Worm (Caenorhabditis elegans): ENCODE measurements around the gene hsd-3.

Gene hsd-3

ce11 chrX:5024300-5024699 lies 15.2 kb downstream of the hsd-3 start, which contains the start of gene ZC449.1:
ZC449.1 (plus strand) TSS chrX:5024420.
- no peak for TF ChIP-seq ceh-39 (tag; optimal IDR thresholded peaks at IDR 0.05)
- peak; percentile 51 for TF ChIP-seq ham-2 (GFP tag; optimal IDR thresholded peaks at IDR 0.05)

DNA sequence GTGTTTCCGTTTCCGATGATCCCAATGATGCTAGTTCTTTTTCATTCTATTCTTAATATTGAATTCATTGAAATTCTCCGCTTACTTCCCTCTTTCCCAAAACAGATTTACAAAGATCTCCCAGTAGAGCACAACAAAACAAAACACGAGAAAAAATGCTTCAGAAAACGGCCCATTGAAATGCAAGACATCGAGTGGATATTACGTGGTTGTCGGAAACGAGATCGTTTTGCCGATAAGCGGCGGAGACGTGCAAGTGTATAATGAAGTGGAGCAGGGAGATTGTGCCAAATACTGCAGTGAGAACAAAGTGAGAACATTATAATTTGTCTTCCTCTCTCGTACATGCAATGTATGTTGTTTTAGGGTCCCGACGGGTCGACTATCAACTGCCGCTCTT lies 17.4 kb downstream of the hsd-3 start:
- TF ChIP-seq nhr-237 (tag; optimal IDR thresholded peaks at IDR 0.05) (no peak), tbx-8 (GFP tag; optimal IDR thresholded peaks at IDR 0.05) (no peak), lin-13 (tag; optimal IDR thresholded peaks at IDR 0.05) (no peak), sptf-1 (tag; optimal IDR thresholded peaks at IDR 0.05) (no peak), elt-3 (tag; optimal IDR thresholded peaks at IDR 0.05) (no peak), blmp-1 (tag; optimal IDR thresholded peaks at IDR 0.05) (no peak), flh-1 (GFP tag; optimal IDR thresholded peaks at IDR 0.05) (no peak), hlh-1 (tag; optimal IDR thresholded peaks at IDR 0.05) (no peak), ceh-39 (tag; optimal IDR thresholded peaks at IDR 0.05) (no peak), ztf-11 (tag; optimal IDR thresholded peaks at IDR 0.05) (no peak), unc-120 (tag; optimal IDR thresholded peaks at IDR 0.05; ENCODE audit: poor library complexity, severe bottlenecking) (no peak), elt-1 (tag; optimal IDR thresholded peaks at IDR 0.05; ENCODE audit: borderline replicate concordance, insufficient read depth) (no peak), ham-2 (GFP tag; optimal IDR thresholded peaks at IDR 0.05) (no peak), nhr-12 (tag; optimal IDR thresholded peaks at IDR 0.05) (no peak), snpc-4 (tag; optimal IDR thresholded peaks at IDR 0.05) (no peak), ceh-83 (GFP tag; optimal IDR thresholded peaks at IDR 0.05) (no peak), ces-1 (GFP tag; optimal IDR thresholded peaks at IDR 0.05) (no peak), pha-4 (tag; optimal IDR thresholded peaks at IDR 0.05) (no peak), lin-32 (GFP tag; optimal IDR thresholded peaks at IDR 0.05) (no peak)

DNA sequence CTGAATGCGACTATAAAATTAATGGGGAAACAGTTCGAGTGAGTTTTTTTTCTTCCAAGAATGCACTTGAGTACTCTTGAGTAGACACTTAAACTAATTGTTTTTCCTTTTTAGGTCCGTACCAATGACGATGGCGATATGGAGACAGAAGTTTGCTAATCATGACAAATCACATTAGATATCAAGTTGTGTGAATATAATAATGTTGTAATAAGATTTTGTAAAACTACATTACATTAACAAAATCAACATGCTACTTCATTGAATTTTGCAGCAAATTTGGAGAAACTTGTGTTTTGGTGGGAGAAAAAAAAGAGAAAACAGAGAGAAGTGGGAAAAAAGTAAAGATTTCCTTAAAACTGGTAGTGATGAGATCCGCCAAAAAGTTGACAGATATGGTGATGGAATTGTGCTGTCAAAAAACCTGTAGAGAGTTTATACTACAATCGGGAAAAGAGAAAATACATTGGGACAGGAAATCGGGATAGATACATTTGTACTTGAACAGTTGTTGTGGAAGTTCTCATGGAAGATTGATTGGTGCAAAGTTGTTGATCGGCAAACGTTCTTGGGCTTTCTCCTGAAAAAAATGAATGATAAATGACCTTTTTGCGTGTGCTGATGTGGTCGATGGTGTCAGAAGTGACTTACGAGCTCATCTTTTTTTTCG lies 19.0 kb downstream of the hsd-3 start:
- TF ChIP-seq ces-1 (GFP tag; optimal IDR thresholded peaks at IDR 0.05) = peak; percentile 73
- TF ChIP-seq mep-1 (tag; optimal IDR thresholded peaks at IDR 0.05) = no peak
- peak; percentile 44 for TF ChIP-seq hlh-1 (tag; optimal IDR thresholded peaks at IDR 0.05)

DNA sequence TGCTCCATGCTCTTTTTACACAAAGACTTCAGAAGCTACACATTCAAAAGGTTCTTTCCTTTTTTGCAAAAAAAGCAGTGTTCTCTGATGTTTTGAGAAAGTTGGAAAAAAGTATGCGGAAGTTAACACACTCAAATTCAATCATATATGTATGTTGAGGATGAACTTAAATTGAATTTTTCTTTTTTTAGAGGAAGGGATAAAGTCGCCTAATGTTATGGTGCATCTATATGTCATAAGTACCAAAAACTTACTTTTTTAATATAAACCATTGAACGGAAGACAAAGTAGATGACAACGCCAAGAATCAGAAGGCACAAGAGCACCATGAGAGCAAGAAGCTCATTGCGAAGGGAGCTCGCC lies 19.5 kb downstream of the hsd-3 start:
- no peak for TF ChIP-seq lin-13 (tag; optimal IDR thresholded peaks at IDR 0.05)
- TF ChIP-seq mep-1 (tag; optimal IDR thresholded peaks at IDR 0.05) = no peak
- TF ChIP-seq elt-1 (tag; optimal IDR thresholded peaks at IDR 0.05; ENCODE audit: borderline replicate concordance, insufficient read depth) = no peak
- no peak for TF ChIP-seq mab-5 (tag; optimal IDR thresholded peaks at IDR 0.05)
- TF ChIP-seq sem-2 (GFP tag; optimal IDR thresholded peaks at IDR 0.05) = no peak
- TF ChIP-seq ceh-43 (GFP tag; optimal IDR thresholded peaks at IDR 0.05) = no peak
- TF ChIP-seq nhr-12 (tag; optimal IDR thresholded peaks at IDR 0.05) = no peak
- TF ChIP-seq ceh-83 (GFP tag; optimal IDR thresholded peaks at IDR 0.05) = no peak
- no peak for TF ChIP-seq sptf-1 (tag; optimal IDR thresholded peaks at IDR 0.05)

- peak; percentile 99 for TF ChIP-seq ces-1 (GFP tag; optimal IDR thresholded peaks at IDR 0.05)
- TF ChIP-seq cnd-1 (tag; optimal IDR thresholded peaks at IDR 0.05) = no peak
Measured at ce11 chrX:5031742-5032141, 22.6 kb downstream of the hsd-3 start.

DNA sequence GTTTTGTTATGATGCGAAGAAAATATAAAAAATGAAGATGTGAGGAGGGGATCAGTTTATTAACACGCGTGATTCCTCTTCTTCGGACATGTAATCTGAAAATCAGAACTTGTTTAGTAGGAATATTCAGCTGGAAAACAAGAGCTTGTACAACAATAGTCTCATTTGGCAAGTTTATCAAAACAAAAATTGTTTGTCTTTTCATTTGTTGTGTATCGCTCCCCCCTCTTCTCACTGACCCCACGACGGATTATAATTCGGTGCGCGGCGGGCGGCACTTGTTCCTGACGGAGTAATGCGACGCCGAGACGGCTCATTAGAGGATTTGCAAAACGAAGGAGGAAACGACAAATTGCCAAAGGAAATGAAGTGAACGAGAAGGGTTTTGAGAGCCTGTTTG lies 24.8 kb downstream of the hsd-3 start, which contains the start of gene ZC449.4:
Gene ZC449.4 (minus strand): TSS at position 101 of the 400 bp plus-strand sequence.
- TF ChIP-seq ztf-11 (tag; optimal IDR thresholded peaks at IDR 0.05) (no peak), ces-1 (GFP tag; optimal IDR thresholded peaks at IDR 0.05) (peak; percentile 20)

DNA sequence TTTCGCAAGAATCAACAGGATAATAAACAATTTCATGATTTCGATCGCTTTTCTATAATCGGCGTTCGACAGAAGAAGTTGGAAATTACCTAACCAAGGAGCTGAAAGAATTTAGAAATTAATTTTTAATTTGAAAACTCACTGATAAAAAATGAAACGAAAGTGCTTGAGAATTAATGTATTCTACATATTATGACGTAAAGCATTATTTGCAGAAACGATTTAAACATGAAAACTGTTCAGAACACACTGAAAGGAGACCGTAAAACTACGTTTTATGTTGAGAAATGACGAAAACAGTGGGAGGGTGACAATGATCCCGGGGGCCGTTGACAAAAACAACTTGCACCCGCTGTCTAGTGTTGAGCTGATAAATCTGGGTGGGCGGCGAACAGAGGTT lies 28.6 kb downstream of the hsd-3 start, which contains the start of gene ZC449.5:
Gene ZC449.5 (minus strand): TSS at position 101 of the 400 bp plus-strand sequence.
- no peak for TF ChIP-seq pha-4 (tag; optimal IDR thresholded peaks at IDR 0.05)
- TF ChIP-seq nhr-28 (tag; optimal IDR thresholded peaks at IDR 0.05) = no peak
- TF ChIP-seq sptf-1 (tag; optimal IDR thresholded peaks at IDR 0.05) = no peak
- TF ChIP-seq unc-120 (tag; optimal IDR thresholded peaks at IDR 0.05; ENCODE audit: poor library complexity, severe bottlenecking) = no peak
- no peak for TF ChIP-seq drap-1 (GFP tag; optimal IDR thresholded peaks at IDR 0.05)
- TF ChIP-seq mab-5 (tag; optimal IDR thresholded peaks at IDR 0.05) = no peak
- TF ChIP-seq flh-1 (GFP tag; optimal IDR thresholded peaks at IDR 0.05) = no peak
- no peak for TF ChIP-seq hlh-1 (tag; optimal IDR thresholded peaks at IDR 0.05)
- TF ChIP-seq unc-39 (tag; optimal IDR thresholded peaks at IDR 0.05) = no peak
- TF ChIP-seq ceh-83 (GFP tag; optimal IDR thresholded peaks at IDR 0.05) = no peak
- no peak for TF ChIP-seq bed-3 (GFP tag; optimal IDR thresholded peaks at IDR 0.05)

Data from whole organism, mixed stage, embryonic.